Worm (Caenorhabditis elegans) whole organism, L2 larva: Measurements from ENCODE around the gene arrd-14.
A peak's percentile ranks its signal among the peaks of the same experiment; 100 is the strongest.

Experiments used
- R02D3.7 ChIP-seq: fragments of 150-350 bp; optimal IDR thresholded peaks from 2 replicates; lab custom pipeline; 2014; ENCODE audit warnings: missing biosample characterization, missing genetic modification characterization
- Y55F3AM.14 ChIP-seq: fragments of 200-800 bp; sonication (Bioruptor generic); optimal IDR thresholded peaks from 2 replicates; lab custom pipeline; 2018; ENCODE audit warnings: mild to moderate bottlenecking, missing genetic modification characterization, missing compliant biosample characterization
- ZK546.5 ChIP-seq: sonication (generic microtip); optimal IDR thresholded peaks from 2 replicates; lab custom pipeline; 2017; ENCODE audit warnings: missing biosample characterization, missing genetic modification characterization
- alr-1 ChIP-seq: fragments of 150-350 bp; optimal IDR thresholded peaks from 2 replicates; lab custom pipeline; 2014; ENCODE audit warnings: missing biosample characterization, missing genetic modification characterization
- ama-1 ChIP-seq: fragments of 150-350 bp; optimal IDR thresholded peaks from 2 replicates; lab custom pipeline; 2018; ENCODE audit warnings: inconsistent platforms
- blmp-1 ChIP-seq: sonication (generic microtip); optimal IDR thresholded peaks from 2 replicates; lab custom pipeline; 2017; ENCODE audit warnings: missing genetic modification characterization, mild to moderate bottlenecking, missing compliant biosample characterization, antibody characterized with exemption, moderate library complexity; ENCODE audit not compliant: insufficient read depth
- ceh-16 ChIP-seq: fragments of 150-350 bp; optimal IDR thresholded peaks from 2 replicates; lab custom pipeline; 2014; ENCODE audit warnings: missing biosample characterization, missing genetic modification characterization
- crh-2 ChIP-seq: sonication (generic microtip); optimal IDR thresholded peaks from 2 replicates; lab custom pipeline; 2017; ENCODE audit warnings: missing biosample characterization, missing genetic modification characterization
- dmd-4 ChIP-seq: sonication (generic microtip); optimal IDR thresholded peaks from 2 replicates; lab custom pipeline; 2017; ENCODE audit warnings: missing biosample characterization, missing genetic modification characterization
- egl-27 ChIP-seq: sonication (generic microtip); optimal IDR thresholded peaks from 3 replicates; lab custom pipeline; 2017; ENCODE audit warnings: missing biosample characterization, missing genetic modification reagents, missing genetic modification characterization
- elt-1 ChIP-seq: fragments of 150-350 bp; optimal IDR thresholded peaks from 2 replicates; lab custom pipeline; 2014; ENCODE audit warnings: missing biosample characterization, missing genetic modification characterization
- fos-1 ChIP-seq: fragments of 150-350 bp; optimal IDR thresholded peaks from 2 replicates; lab custom pipeline; 2014; ENCODE audit warnings: missing biosample characterization, missing genetic modification characterization
- gmeb-1 ChIP-seq: fragments of 150-350 bp; optimal IDR thresholded peaks from 2 replicates; lab custom pipeline; 2014; ENCODE audit warnings: missing biosample characterization, missing genetic modification characterization
- lin-13 ChIP-seq: fragments of 150-350 bp; optimal IDR thresholded peaks from 2 replicates; lab custom pipeline; 2014; ENCODE audit warnings: missing biosample characterization, missing genetic modification reagents, missing genetic modification characterization
- lsy-2 ChIP-seq, 2 experiments: fragments of 150-350 bp in 1 of 2; sonication (generic microtip) in 1 of 2; optimal IDR thresholded peaks; 2 replicates each; lab custom pipeline; 2014 to 2017; ENCODE audit warnings: missing biosample characterization in 2 of 2, missing genetic modification characterization in 2 of 2
- mab-5 ChIP-seq: fragments of 150-350 bp; optimal IDR thresholded peaks from 2 replicates; lab custom pipeline; 2014; ENCODE audit warnings: missing biosample characterization, missing genetic modification characterization
- mbf-1 ChIP-seq: sonication (generic microtip); optimal IDR thresholded peaks from 2 replicates; lab custom pipeline; 2017; ENCODE audit warnings: missing biosample characterization, missing genetic modification characterization
- mdl-1 ChIP-seq, 2 experiments: fragments of 150-350 bp in 1 of 2; sonication (generic microtip) in 1 of 2; optimal IDR thresholded peaks; 2 replicates each; lab custom pipeline; 2017; ENCODE audit warnings: missing biosample characterization in 2 of 2, missing genetic modification characterization in 2 of 2
- nhr-10 ChIP-seq: sonication (generic microtip); optimal IDR thresholded peaks from 2 replicates; lab custom pipeline; 2017; ENCODE audit warnings: missing biosample characterization, missing genetic modification characterization
- nhr-11 ChIP-seq: fragments of 150-350 bp; optimal IDR thresholded peaks from 2 replicates; lab custom pipeline; 2014; ENCODE audit warnings: missing biosample characterization, missing genetic modification characterization
- nhr-129 ChIP-seq: fragments of 150-350 bp; optimal IDR thresholded peaks from 2 replicates; lab custom pipeline; 2014; ENCODE audit warnings: missing biosample characterization, missing genetic modification characterization
- nhr-21 ChIP-seq: fragments of 150-350 bp; optimal IDR thresholded peaks from 2 replicates; lab custom pipeline; 2014; ENCODE audit warnings: missing biosample characterization, missing genetic modification characterization
- nhr-23 ChIP-seq: fragments of 150-350 bp; optimal IDR thresholded peaks from 2 replicates; lab custom pipeline; 2014; ENCODE audit warnings: missing biosample characterization, missing genetic modification reagents, missing genetic modification characterization
- nhr-237 ChIP-seq: fragments of 150-350 bp; optimal IDR thresholded peaks from 2 replicates; lab custom pipeline; 2014; ENCODE audit warnings: missing biosample characterization, missing genetic modification characterization
- nhr-25 ChIP-seq: fragments of 150-350 bp; sonication (generic microtip); optimal IDR thresholded peaks from 3 replicates; lab custom pipeline; 2014; ENCODE audit warnings: missing biosample characterization, missing genetic modification characterization
- nhr-6 ChIP-seq: fragments of 150-350 bp; optimal IDR thresholded peaks from 2 replicates; lab custom pipeline; 2014; ENCODE audit warnings: missing biosample characterization, missing genetic modification characterization
- peb-1 ChIP-seq: fragments of 150-350 bp; optimal IDR thresholded peaks from 2 replicates; lab custom pipeline; 2014; ENCODE audit warnings: missing biosample characterization, missing genetic modification characterization
- sem-4 ChIP-seq: fragments of 150-350 bp; optimal IDR thresholded peaks from 2 replicates; lab custom pipeline; 2014; ENCODE audit warnings: missing biosample characterization, missing genetic modification reagents, missing genetic modification characterization
- skn-1 ChIP-seq: sonication (generic microtip); optimal IDR thresholded peaks from 2 replicates; lab custom pipeline; 2017; ENCODE audit warnings: missing biosample characterization, missing genetic modification characterization
- sma-3 ChIP-seq: sonication (generic microtip); optimal IDR thresholded peaks from 2 replicates; lab custom pipeline; 2016; ENCODE audit warnings: missing genetic modification reagents, missing genetic modification characterization, missing compliant biosample characterization
- sma-9 ChIP-seq, 2 experiments: fragments of 150-350 bp in 1 of 2; sonication (generic microtip) in 1 of 2; optimal IDR thresholded peaks; 2 replicates each; lab custom pipeline; 2014 to 2016; ENCODE audit warnings: missing genetic modification characterization in 2 of 2, mild to moderate bottlenecking in 1 of 2, missing biosample characterization in 1 of 2, missing compliant biosample characterization in 1 of 2, missing genetic modification reagents in 1 of 2, moderate library complexity in 1 of 2
- snpc-4 ChIP-seq: fragments of 150-350 bp; optimal IDR thresholded peaks from 2 replicates; lab custom pipeline; 2014; ENCODE audit warnings: missing biosample characterization, missing genetic modification characterization
- unc-55 ChIP-seq: fragments of 150-350 bp; sonication (generic microtip); optimal IDR thresholded peaks from 3 replicates; lab custom pipeline; 2014; ENCODE audit warnings: missing biosample characterization, missing genetic modification reagents, missing genetic modification characterization
- zag-1 ChIP-seq: fragments of 150-350 bp; optimal IDR thresholded peaks from 2 replicates; lab custom pipeline; 2014; ENCODE audit warnings: missing biosample characterization, missing genetic modification characterization
- ztf-1 ChIP-seq: fragments of 200-800 bp; sonication (Bioruptor generic); conservative IDR thresholded peaks from 2 replicates; pipeline ENCODE4 v1.3.6; 2022; ENCODE audit warnings: missing genetic modification characterization, missing compliant biosample characterization
- ztf-11 ChIP-seq: sonication (generic microtip); optimal IDR thresholded peaks from 2 replicates; lab custom pipeline; 2017; ENCODE audit warnings: missing biosample characterization, missing genetic modification characterization
- ztf-4 ChIP-seq: fragments of 150-350 bp; optimal IDR thresholded peaks from 2 replicates; lab custom pipeline; 2014; ENCODE audit warnings: missing biosample characterization, missing genetic modification characterization

Gene arrd-14

DNA sequence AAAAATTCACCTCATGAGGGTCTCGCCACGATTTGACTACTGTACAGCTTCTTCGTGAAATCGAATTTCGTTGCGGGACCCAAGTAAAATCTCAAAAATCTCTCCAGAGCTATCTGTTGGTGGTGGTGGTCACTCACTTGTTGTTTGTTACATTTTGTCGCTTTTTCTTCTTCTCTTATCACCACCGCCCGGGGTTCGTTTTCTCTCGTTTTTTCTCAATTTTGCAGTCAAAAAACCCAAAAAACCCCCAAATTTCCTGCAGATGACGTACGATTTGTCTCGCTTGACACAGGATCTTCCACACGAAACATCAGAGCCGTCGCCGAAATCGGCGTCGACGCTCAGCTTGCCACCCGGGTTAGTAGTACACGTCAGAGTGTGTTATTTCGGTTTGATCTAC lies 16.0 kb upstream of the arrd-14 start, which contains the start of gene R06B9.5:
Gene R06B9.5 (plus strand): TSS at position 232 of the 400 bp plus-strand sequence.
- TF ChIP-seq nhr-23: no peak
- TF ChIP-seq zag-1 (tag; lab: Kevin White, UChicago): no peak
- TF ChIP-seq ZK546.5 (tag; lab: Kevin White, UChicago): no peak
- no peak for TF ChIP-seq Y55F3AM.14 (GFP tag; lab: Kevin White, UChicago)
- TF ChIP-seq ztf-4 (tag; lab: Kevin White, UChicago): no peak
- no peak for TF ChIP-seq alr-1 (tag; lab: Kevin White, UChicago)
- TF ChIP-seq, all 48 proteins: peak for 0

DNA sequence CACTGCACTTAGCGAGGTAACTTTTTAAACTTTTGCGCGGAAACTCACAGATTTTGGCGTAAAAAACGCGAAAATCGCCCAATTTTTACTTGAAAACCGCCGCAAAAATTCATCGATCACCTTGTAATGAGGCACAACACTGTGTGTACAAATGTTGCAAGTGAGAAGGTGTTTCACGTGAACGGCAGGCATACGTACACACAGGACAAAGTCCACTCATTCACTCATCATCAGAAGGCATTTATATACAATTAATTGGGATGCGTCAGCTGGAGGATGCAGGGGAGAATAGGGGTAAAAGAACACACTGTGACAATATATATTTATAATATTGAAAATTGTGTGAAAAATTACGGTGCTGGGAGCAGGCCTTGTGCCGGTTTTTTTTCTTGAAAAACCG lies 15.2 kb upstream of the arrd-14 start:
- TF ChIP-seq sma-9 (GFP tag; optimal IDR thresholded peaks at IDR 0.05; lab: Kevin White, UChicago) (peak; percentile 63), sma-9 (tag; optimal IDR thresholded peaks at IDR 0.05; lab: Kevin White, UChicago) (no peak), lsy-2 (tag; optimal IDR thresholded peaks at IDR 0.05; lab: Kevin White, UChicago) (no peak), nhr-6 (tag; lab: Kevin White, UChicago) (no peak), sma-3 (GFP tag; lab: Kevin White, UChicago) (peak; percentile 62), ztf-1 (no peak), crh-2 (tag; lab: Kevin White, UChicago) (peak; percentile 1), ztf-11 (tag; lab: Kevin White, UChicago) (no peak), skn-1 (tag; lab: Kevin White, UChicago) (no peak), fos-1 (tag; lab: Kevin White, UChicago) (peak; percentile 22), nhr-129 (tag; lab: Kevin White, UChicago) (peak; percentile 14), snpc-4 (tag; lab: Kevin White, UChicago) (no peak)

DNA sequence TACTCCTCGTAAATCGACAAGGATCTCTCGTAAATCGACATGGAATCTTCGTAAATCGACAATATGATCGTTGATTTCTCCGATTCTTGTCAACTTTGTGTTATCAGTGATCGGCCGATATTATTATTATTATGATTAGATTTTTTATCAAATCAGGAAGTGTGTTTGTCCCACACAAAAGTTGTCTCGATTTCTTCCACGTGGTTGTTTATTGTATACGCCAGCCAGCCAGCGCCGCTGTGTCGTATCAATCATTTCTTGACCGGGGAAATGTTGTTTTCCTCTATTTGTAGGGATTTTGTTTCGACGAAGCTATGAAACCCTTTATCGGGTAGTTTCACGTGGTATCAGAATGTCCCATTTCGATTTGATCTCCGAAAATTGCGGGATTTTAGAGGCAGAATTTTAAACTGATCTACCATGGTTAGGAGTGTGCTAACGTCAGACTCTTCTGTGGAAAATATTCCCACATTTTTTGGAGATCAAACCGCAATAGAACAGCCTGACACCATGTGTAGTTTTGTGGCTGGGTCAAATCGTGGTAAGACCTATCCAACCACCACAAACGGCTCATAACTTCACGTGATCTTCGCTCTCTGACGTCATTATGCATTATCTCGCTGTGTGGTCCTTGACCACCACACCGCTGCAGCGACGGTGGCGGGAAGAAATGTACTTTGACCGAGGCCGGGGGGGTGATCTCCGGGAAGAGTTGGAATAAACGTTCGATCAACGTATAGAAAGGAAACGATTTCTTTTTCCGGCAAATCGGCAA lies 14.2 kb upstream of the arrd-14 start:
- TF ChIP-seq elt-1 (tag; lab: Kevin White, UChicago): no peak
- TF ChIP-seq mab-5 (tag; lab: Kevin White, UChicago): no peak
- TF ChIP-seq sem-4: no peak
- no peak for TF ChIP-seq nhr-11 (tag; lab: Kevin White, UChicago)
- no peak for TF ChIP-seq R02D3.7 (tag; lab: Kevin White, UChicago)
- TF ChIP-seq nhr-129 (tag; lab: Kevin White, UChicago): no peak
- TF ChIP-seq nhr-21 (tag; lab: Kevin White, UChicago): peak; percentile 51
- TF ChIP-seq nhr-6 (tag; lab: Kevin White, UChicago): no peak
- no peak for TF ChIP-seq blmp-1 (tag; lab: Kevin White, UChicago)
- TF ChIP-seq ama-1 (lab: Kevin White, UChicago): peak; percentile 1
- peak; percentile 58 for TF ChIP-seq sma-3 (GFP tag; lab: Kevin White, UChicago)
- no peak for TF ChIP-seq nhr-25 (tag; lab: Kevin White, UChicago)
- no peak for TF ChIP-seq nhr-10 (tag; lab: Kevin White, UChicago)
- no peak for TF ChIP-seq lsy-2 (tag; optimal IDR thresholded peaks at IDR 0.05; lab: Kevin White, UChicago)
- no peak for TF ChIP-seq ceh-16 (tag; lab: Kevin White, UChicago)

DNA sequence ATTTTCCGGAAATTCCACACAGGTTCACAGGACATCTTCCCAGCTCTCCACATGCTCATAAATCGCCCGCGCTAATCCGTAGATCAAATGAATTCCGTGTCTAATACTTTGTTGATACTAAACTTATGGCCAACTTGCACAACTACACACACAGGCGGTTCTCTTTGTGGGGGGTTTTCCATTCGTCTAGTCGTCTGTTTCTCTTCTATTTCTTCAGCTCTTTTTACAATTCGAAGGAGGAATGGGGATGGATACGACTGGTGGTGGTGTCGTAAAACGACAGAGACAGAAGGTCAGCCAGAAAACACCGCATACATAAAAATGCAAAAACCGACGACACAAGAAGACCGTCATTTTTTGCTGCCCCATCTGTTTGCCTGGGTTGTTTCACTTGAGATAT lies 12.7 kb upstream of the arrd-14 start:
- TF ChIP-seq nhr-129 (tag; lab: Kevin White, UChicago) (peak; percentile 12), mdl-1 (tag; optimal IDR thresholded peaks at IDR 0.05; lab: Kevin White, UChicago) (no peak), nhr-25 (tag; lab: Kevin White, UChicago) (peak; percentile 7), lsy-2 (tag; optimal IDR thresholded peaks at IDR 0.05; lab: Kevin White, UChicago) (peak in 1 of 2 experiments; percentile 22), unc-55 (peak; percentile 23)

DNA sequence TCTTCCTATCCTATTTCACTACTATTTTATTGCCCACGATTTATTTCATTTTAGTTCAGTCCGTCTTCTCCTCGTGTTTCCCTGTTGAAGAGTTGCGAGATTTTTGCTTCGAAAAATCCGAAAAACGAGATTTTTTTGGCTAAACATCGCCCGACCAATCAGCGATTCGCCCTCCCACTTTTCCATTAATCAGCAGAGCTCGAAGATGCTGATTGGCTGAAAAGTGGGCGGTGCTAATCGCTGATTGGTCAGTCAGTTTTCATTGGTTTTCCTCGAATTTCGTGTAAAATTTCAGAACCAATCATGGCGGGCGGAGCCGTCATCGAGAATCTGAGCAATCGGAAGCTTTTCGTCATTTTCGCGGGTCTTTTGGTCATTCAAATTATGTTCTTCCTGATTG lies 10.7 kb upstream of the arrd-14 start, which contains the start of gene mig-14:
Gene mig-14 (plus strand): TSS at position 290 of the 400 bp plus-strand sequence.
- TF ChIP-seq nhr-10 (tag; lab: Kevin White, UChicago) (no peak), ztf-1 (no peak), lin-13 (GFP tag; lab: Kevin White, UChicago) (no peak), nhr-237 (tag; lab: Kevin White, UChicago) (no peak), sem-4 (no peak), egl-27 (tag; lab: Kevin White, UChicago) (no peak), skn-1 (tag; lab: Kevin White, UChicago) (no peak), dmd-4 (tag; lab: Kevin White, UChicago) (no peak), peb-1 (tag; lab: Kevin White, UChicago) (no peak), mbf-1 (no peak), nhr-11 (tag; lab: Kevin White, UChicago) (no peak), ama-1 (lab: Kevin White, UChicago) (no peak), gmeb-1 (tag; lab: Kevin White, UChicago) (no peak)
